Fruit fly (Drosophila melanogaster) whole organism, embryonic: ENCODE results near the gene Hecw.

ENCODE experiments used
- Asciz ChIP-seq: fragments of 200-800 bp; sonication (Bioruptor generic); optimal IDR thresholded peaks from 2 replicates; lab custom pipeline; 2017; ENCODE audit warnings: missing biosample characterization, mild to moderate bottlenecking, missing genetic modification characterization, missing genetic modification reagents
- CG10959 ChIP-seq: fragments of 200-800 bp; sonication (Bioruptor generic); IDR thresholded peaks from 2 replicates; pipeline ENCODE4 v1.3.6; 2022; ENCODE audit warnings: missing biosample characterization, missing genetic modification characterization
- CG11398 ChIP-seq: fragments of 200-800 bp; sonication (Bioruptor generic); optimal IDR thresholded peaks from 2 replicates; lab custom pipeline; 2016; ENCODE audit warnings: missing biosample characterization, missing genetic modification characterization
- CG11560 ChIP-seq: fragments of 200-800 bp; sonication (Bioruptor generic); IDR thresholded peaks from 3 replicates; pipeline ENCODE4 v1.3.6; 2022; ENCODE audit warnings: missing biosample characterization, missing genetic modification characterization
- CG12659 ChIP-seq: fragments of 200-800 bp; sonication (Bioruptor generic); optimal IDR thresholded peaks from 3 replicates; lab custom pipeline; 2017; ENCODE audit warnings: mild to moderate bottlenecking, missing biosample characterization, missing genetic modification reagents, missing genetic modification characterization
- CG13287 ChIP-seq: fragments of 200-800 bp; sonication (Bioruptor generic); IDR thresholded peaks from 2 replicates; pipeline ENCODE4 v1.3.6; 2022; ENCODE audit warnings: missing biosample characterization, missing genetic modification characterization; ENCODE audit not compliant: partially characterized antibody
- CG1529 ChIP-seq: fragments of 200-800 bp; sonication (Bioruptor generic); optimal IDR thresholded peaks from 3 replicates; lab custom pipeline; 2018; ENCODE audit warnings: missing biosample characterization, missing genetic modification characterization
- CG1603 ChIP-seq: fragments of 200-800 bp; sonication (Bioruptor generic); optimal IDR thresholded peaks from 2 replicates; lab custom pipeline; 2019; ENCODE audit warnings: missing biosample characterization, mild to moderate bottlenecking, missing genetic modification characterization, moderate library complexity
- CG16813 ChIP-seq: fragments of 200-800 bp; sonication (Bioruptor generic); IDR thresholded peaks from 3 replicates; pipeline ENCODE4 v1.3.6; 2022; ENCODE audit warnings: missing biosample characterization, missing genetic modification characterization; ENCODE audit not compliant: partially characterized antibody
- CG17802 ChIP-seq: fragments of 200-800 bp; sonication (Bioruptor generic); optimal IDR thresholded peaks from 2 replicates; lab custom pipeline; 2018; ENCODE audit warnings: missing biosample characterization, mild to moderate bottlenecking, missing genetic modification characterization, moderate library complexity
- CG30020 ChIP-seq: fragments of 200-800 bp; optimal IDR thresholded peaks from 2 replicates; lab custom pipeline; 2019; ENCODE audit warnings: missing biosample characterization, mild to moderate bottlenecking, missing genetic modification characterization, moderate library complexity
- CG32767 ChIP-seq: fragments of 200-800 bp; sonication (Bioruptor generic); IDR thresholded peaks from 2 replicates; pipeline ENCODE4 v1.3.6; 2022; ENCODE audit warnings: missing biosample characterization, missing genetic modification characterization
- CG3407 ChIP-seq: fragments of 200-800 bp; sonication (Bioruptor generic); optimal IDR thresholded peaks from 2 replicates; lab custom pipeline; 2018; ENCODE audit warnings: missing biosample characterization, mild to moderate bottlenecking, missing genetic modification characterization
- CG6272 ChIP-seq: fragments of 200-800 bp; sonication (Bioruptor generic); IDR thresholded peaks from 2 replicates; pipeline ENCODE4 v1.3.6; 2022; ENCODE audit warnings: missing biosample characterization, missing genetic modification characterization
- CG6654 ChIP-seq: fragments of 200-800 bp; sonication (Bioruptor generic); optimal IDR thresholded peaks from 2 replicates; lab custom pipeline; 2017; ENCODE audit warnings: missing biosample characterization, mild to moderate bottlenecking, missing genetic modification characterization
- CG6765 ChIP-seq: fragments of 200-800 bp; sonication (Bioruptor generic); optimal IDR thresholded peaks from 3 replicates; lab custom pipeline; 2017; ENCODE audit warnings: missing biosample characterization, mild to moderate bottlenecking, missing genetic modification characterization
- CG6791 ChIP-seq: fragments of 200-800 bp; sonication (Bioruptor generic); IDR thresholded peaks from 3 replicates; pipeline ENCODE4 v1.3.6; 2022; ENCODE audit warnings: missing biosample characterization, missing genetic modification characterization; ENCODE audit not compliant: partially characterized antibody
- CG7928 ChIP-seq: fragments of 200-800 bp; sonication (Bioruptor generic); optimal IDR thresholded peaks from 2 replicates; lab custom pipeline; 2017; ENCODE audit warnings: missing biosample characterization, mild to moderate bottlenecking, missing genetic modification characterization
- CTCF ChIP-seq: fragments of 200-800 bp; sonication (Bioruptor generic); optimal IDR thresholded peaks from 2 replicates; lab custom pipeline; 2017; ENCODE audit warnings: missing biosample characterization, mild to moderate bottlenecking, missing genetic modification characterization, moderate library complexity
- Camta ChIP-seq: fragments of 200-800 bp; sonication (Bioruptor generic); optimal IDR thresholded peaks from 2 replicates; lab custom pipeline; 2016; ENCODE audit warnings: missing biosample characterization, missing genetic modification characterization
- Dref ChIP-seq: fragments of 200-800 bp; sonication (Bioruptor generic); IDR thresholded peaks from 2 replicates; pipeline ENCODE4 v1.3.6; 2022; ENCODE audit warnings: missing biosample characterization, missing genetic modification characterization
- HLH4C ChIP-seq: fragments of 200-800 bp; sonication (Bioruptor generic); IDR thresholded peaks from 3 replicates; pipeline ENCODE4 v1.3.6; 2022; ENCODE audit warnings: missing biosample characterization, missing genetic modification characterization; ENCODE audit not compliant: partially characterized antibody
- HLHmδ ChIP-seq: fragments of 200-800 bp; sonication (Bioruptor generic); optimal IDR thresholded peaks from 2 replicates; lab custom pipeline; 2018; ENCODE audit warnings: missing biosample characterization, mild to moderate bottlenecking, missing genetic modification characterization, moderate library complexity
- MESR4 ChIP-seq: fragments of 200-800 bp; sonication (Bioruptor generic); optimal IDR thresholded peaks from 2 replicates; lab custom pipeline; 2018; ENCODE audit warnings: missing biosample characterization, mild to moderate bottlenecking, missing genetic modification characterization, moderate library complexity
- Neu2 ChIP-seq: fragments of 200-800 bp; sonication (Bioruptor generic); optimal IDR thresholded peaks from 3 replicates; lab custom pipeline; 2016; ENCODE audit warnings: missing biosample characterization, missing genetic modification characterization, borderline replicate concordance
- Pdp1 ChIP-seq, 2 experiments: fragments of 200-800 bp; sonication (Bioruptor generic); optimal IDR thresholded peaks; 3 replicates each; lab custom pipeline; 2016; ENCODE audit warnings: missing biosample characterization in 2 of 2, missing genetic modification characterization in 2 of 2, mild to moderate bottlenecking in 1 of 2, moderate library complexity in 1 of 2
- Scr ChIP-seq: fragments of 200-800 bp; sonication (Bioruptor generic); IDR thresholded peaks from 2 replicates; pipeline ENCODE4 v1.3.6; 2022; ENCODE audit warnings: missing biosample characterization, missing genetic modification characterization; ENCODE audit not compliant: partially characterized antibody
- Sin3A ChIP-seq: fragments of >200 bp; optimal IDR thresholded peaks from 2 replicates; lab custom pipeline; 2018
- Sox102F ChIP-seq: fragments of 200-800 bp; sonication (Bioruptor generic); optimal IDR thresholded peaks from 2 replicates; lab custom pipeline; 2018; ENCODE audit warnings: missing biosample characterization, mild to moderate bottlenecking, missing genetic modification characterization, moderate library complexity
- bcd ChIP-seq: fragments of 200-800 bp; sonication (Bioruptor generic); optimal IDR thresholded peaks from 2 replicates; lab custom pipeline; 2017; ENCODE audit warnings: missing biosample characterization, mild to moderate bottlenecking, missing genetic modification characterization
- caup ChIP-seq: fragments of 200-800 bp; sonication (Bioruptor generic); optimal IDR thresholded peaks from 3 replicates; lab custom pipeline; 2017; ENCODE audit warnings: missing biosample characterization, mild to moderate bottlenecking, missing genetic modification characterization, moderate library complexity; ENCODE audit not compliant: severe bottlenecking
- cg ChIP-seq: fragments of 200-800 bp; sonication (Bioruptor generic); optimal IDR thresholded peaks from 3 replicates; lab custom pipeline; 2019; ENCODE audit warnings: missing biosample characterization, mild to moderate bottlenecking, missing genetic modification characterization, moderate library complexity
- chm ChIP-seq: fragments of 200-800 bp; sonication (Bioruptor generic); IDR thresholded peaks from 2 replicates; pipeline ENCODE4 v1.3.6; 2022; ENCODE audit warnings: missing biosample characterization, missing genetic modification characterization
- cwo ChIP-seq: fragments of 200-800 bp; sonication (Bioruptor generic); optimal IDR thresholded peaks from 3 replicates; lab custom pipeline; 2017; ENCODE audit warnings: missing biosample characterization, missing genetic modification characterization, mild to moderate bottlenecking, moderate library complexity, missing genetic modification reagents
- emc ChIP-seq: fragments of 200-800 bp; sonication (Bioruptor generic); optimal IDR thresholded peaks from 2 replicates; lab custom pipeline; 2016; ENCODE audit warnings: missing biosample characterization, missing genetic modification characterization
- eyg ChIP-seq: fragments of 200-800 bp; sonication (Bioruptor generic); optimal IDR thresholded peaks from 3 replicates; lab custom pipeline; 2016; ENCODE audit warnings: missing biosample characterization, missing genetic modification characterization
- fd96Cb ChIP-seq: fragments of 200-800 bp; sonication (Bioruptor generic); optimal IDR thresholded peaks from 2 replicates; lab custom pipeline; 2018; ENCODE audit warnings: missing biosample characterization, mild to moderate bottlenecking, missing genetic modification characterization, moderate library complexity
- gfzf ChIP-seq: fragments of 200-800 bp; sonication (Bioruptor generic); optimal IDR thresholded peaks from 2 replicates; lab custom pipeline; 2016; ENCODE audit warnings: missing biosample characterization, mild to moderate bottlenecking, missing genetic modification characterization, moderate library complexity
- pan ChIP-seq, 4 experiments: fragments of >200 bp in 3 of 4; fragments of 200-800 bp in 1 of 4; sonication (Bioruptor generic) in 1 of 4; optimal IDR thresholded peaks in 3 of 4; IDR thresholded peaks in 1 of 4; 2 replicates each; pipeline versions ENCODE4 v1.3.6 to Lab custom; 2017 to 2022; ENCODE audit warnings: missing biosample characterization in 2 of 4, missing genetic modification characterization in 2 of 4, mixed read lengths in 1 of 4
- pho ChIP-seq: fragments of 200-800 bp; sonication (Bioruptor generic); optimal IDR thresholded peaks from 2 replicates; lab custom pipeline; 2016; ENCODE audit warnings: missing biosample characterization, missing genetic modification characterization
- pnt ChIP-seq: fragments of 200-800 bp; sonication (Bioruptor generic); optimal IDR thresholded peaks from 3 replicates; lab custom pipeline; 2016; ENCODE audit warnings: missing biosample characterization, missing genetic modification characterization
- seq ChIP-seq: fragments of 200-800 bp; sonication (Bioruptor generic); IDR thresholded peaks from 2 replicates; pipeline ENCODE4 v1.3.6; 2022; ENCODE audit warnings: missing biosample characterization, missing genetic modification characterization
- shn ChIP-seq: fragments of 200-800 bp; sonication (Bioruptor generic); optimal IDR thresholded peaks from 3 replicates; lab custom pipeline; 2016; ENCODE audit warnings: missing biosample characterization, missing genetic modification characterization
- sna ChIP-seq: fragments of 200-800 bp; sonication (Bioruptor generic); IDR thresholded peaks from 2 replicates; pipeline ENCODE4 v1.3.6; 2022; ENCODE audit warnings: missing biosample characterization, missing genetic modification characterization; ENCODE audit not compliant: partially characterized antibody
- sqz ChIP-seq: fragments of 200-800 bp; sonication (Bioruptor generic); optimal IDR thresholded peaks from 3 replicates; lab custom pipeline; 2018; ENCODE audit warnings: missing biosample characterization, mild to moderate bottlenecking, missing genetic modification characterization
- tap ChIP-seq: fragments of 200-800 bp; optimal IDR thresholded peaks from 3 replicates; lab custom pipeline; 2019; ENCODE audit warnings: missing biosample characterization, mild to moderate bottlenecking, missing genetic modification characterization, moderate library complexity
- vnd ChIP-seq: fragments of 200-800 bp; sonication (Bioruptor generic); IDR thresholded peaks from 3 replicates; pipeline ENCODE4 v1.3.6; 2022; ENCODE audit warnings: missing biosample characterization, missing genetic modification characterization; ENCODE audit not compliant: partially characterized antibody
- z ChIP-seq: fragments of 200-800 bp; sonication (Bioruptor generic); IDR thresholded peaks from 3 replicates; pipeline ENCODE4 v1.3.6; 2022; ENCODE audit warnings: missing biosample characterization, missing genetic modification characterization

The Hecw gene

dm6 chrX:9600818-9601732 is 7.7 kb upstream of the Hecw start, which contains the start of gene Gga (continued):
- TF ChIP-seq vnd (peak; percentile 75), seq (GFP tag; lab: Robert Waterston, UW) (no peak), sna (GFP tag; lab: Robert Waterston, UW) (peak; percentile 82), emc (GFP tag; lab: Kevin White, UChicago) (no peak), Scr (GFP tag; lab: Robert Waterston, UW) (peak; percentile 85), Sin3A (lab: Kevin White, UChicago) (peak; percentile 58), CG3407 (no peak), eyg (GFP tag; lab: Kevin White, UChicago) (no peak), pan (optimal IDR thresholded peaks at IDR 0.05; lab: Kevin White, UChicago) (no peak), pan (GFP tag; optimal IDR thresholded peaks at IDR 0.05 in 1 of 2, IDR thresholded peaks at IDR 0.05 in 1 of 2) (no peak), Pdp1 (GFP tag; optimal IDR thresholded peaks at IDR 0.05; lab: Kevin White, UChicago) (peak in 1 of 2 experiments; percentile 3), CG17802 (no peak), CG16813 (GFP tag; lab: Robert Waterston, UW) (peak; percentile 84), fd96Cb (tag; lab: Kevin White, UChicago) (no peak), Sox102F (GFP tag; lab: Kevin White, UChicago) (no peak), CG6272 (no peak), pho (GFP tag; lab: Kevin White, UChicago) (no peak), Dref (GFP tag; lab: Robert Waterston, UW) (peak; percentile 93), CG11560 (tag; lab: Robert Waterston, UW) (no peak), cwo (GFP tag; lab: Kevin White, UChicago) (no peak), pnt (no peak), chm (no peak), z (GFP tag; lab: Robert Waterston, UW) (no peak), sqz (GFP tag; lab: Kevin White, UChicago) (no peak), caup (GFP tag; lab: Kevin White, UChicago) (no peak), CG6765 (no peak), CTCF (GFP tag; lab: Kevin White, UChicago) (no peak), CG30020 (tag; lab: Kevin White, UChicago) (no peak), Camta (GFP tag; lab: Kevin White, UChicago) (no peak), bcd (GFP tag; lab: Kevin White, UChicago) (no peak), HLHmδ (GFP tag; lab: Kevin White, UChicago) (no peak), cg (peak; percentile 54), MESR4 (peak; percentile 36), tap (tag; lab: Kevin White, UChicago) (no peak), CG13287 (GFP tag; lab: Robert Waterston, UW) (peak; percentile 91), CG32767 (GFP tag; lab: Robert Waterston, UW) (no peak), Asciz (no peak), CG6654 (GFP tag; lab: Kevin White, UChicago) (no peak), CG11398 (GFP tag; lab: Kevin White, UChicago) (no peak), CG1603 (peak; percentile 77), CG1529 (GFP tag; lab: Kevin White, UChicago) (no peak), CG12659 (GFP tag; lab: Kevin White, UChicago) (peak; percentile 50), shn (GFP tag; lab: Kevin White, UChicago) (no peak), CG6791 (GFP tag; lab: Robert Waterston, UW) (peak; percentile 93), gfzf (GFP tag; lab: Kevin White, UChicago) (peak; percentile 48), CG10959 (GFP tag; lab: Robert Waterston, UW) (no peak), Neu2 (GFP tag; lab: Kevin White, UChicago) (no peak), HLH4C (GFP tag; lab: Robert Waterston, UW) (peak; percentile 84), CG7928 (GFP tag; lab: Kevin White, UChicago) (no peak)
